Worm (Caenorhabditis elegans) whole organism, L1 larva: Measurements from ENCODE around the gene K08H10.6.

Source experiments
- C34B4.2 ChIP-seq: sonication (generic microtip); optimal IDR thresholded peaks from 2 replicates; lab custom pipeline; 2017; ENCODE audit warnings: mild to moderate bottlenecking, missing genetic modification characterization, missing compliant biosample characterization
- F16B12.6 ChIP-seq: fragments of 150-350 bp; optimal IDR thresholded peaks from 2 replicates; lab custom pipeline; 2014; ENCODE audit warnings: missing biosample characterization, missing genetic modification characterization
- Y116A8C.19 ChIP-seq: sonication (generic microtip); optimal IDR thresholded peaks from 2 replicates; lab custom pipeline; 2016; ENCODE audit warnings: missing compliant biosample characterization, missing genetic modification characterization, borderline replicate concordance
- aly-2 ChIP-seq: fragments of 150-350 bp; optimal IDR thresholded peaks from 2 replicates; lab custom pipeline; 2014; ENCODE audit warnings: missing biosample characterization, missing genetic modification characterization
- ceh-63 ChIP-seq: fragments of 200-800 bp; sonication (Bioruptor generic); optimal IDR thresholded peaks from 2 replicates; lab custom pipeline; 2018; ENCODE audit warnings: mild to moderate bottlenecking, missing genetic modification characterization, missing compliant biosample characterization
- ceh-82 ChIP-seq, 3 experiments: fragments of 150-350 bp in 1 of 3; sonication (generic microtip) in 2 of 3; optimal IDR thresholded peaks; 2 replicates each; lab custom pipeline; 2014 to 2017; ENCODE audit warnings: missing biosample characterization in 3 of 3, missing genetic modification characterization in 3 of 3
- ceh-88 ChIP-seq: fragments of 200-800 bp; sonication (Bioruptor generic); IDR thresholded peaks from 2 replicates; pipeline ENCODE4 v1.3.6; 2022; ENCODE audit warnings: missing genetic modification characterization, missing compliant biosample characterization
- ceh-90 ChIP-seq: sonication (generic microtip); optimal IDR thresholded peaks from 2 replicates; lab custom pipeline; 2016; ENCODE audit warnings: missing genetic modification characterization, missing compliant biosample characterization
- ces-1 ChIP-seq: fragments of 150-350 bp; optimal IDR thresholded peaks from 2 replicates; lab custom pipeline; 2014; ENCODE audit warnings: missing biosample characterization, missing genetic modification reagents, missing genetic modification characterization
- dpl-1 ChIP-seq, 3 experiments: fragments of 150-350 bp in 2 of 3; sonication (generic microtip) in 1 of 3; optimal IDR thresholded peaks; 2 replicates each; lab custom pipeline; 2014 to 2017; ENCODE audit warnings: missing biosample characterization in 3 of 3, missing genetic modification characterization in 3 of 3, missing genetic modification reagents in 3 of 3
- dsc-1 ChIP-seq: sonication (generic microtip); optimal IDR thresholded peaks from 2 replicates; lab custom pipeline; 2016; ENCODE audit warnings: mild to moderate bottlenecking, missing genetic modification characterization, missing compliant biosample characterization
- efl-1 ChIP-seq, 4 experiments: fragments of 150-350 bp; optimal IDR thresholded peaks in 3 of 4; peaks in 1 of 4; 1 replicate in 1 of 4; 2 replicates in 3 of 4; lab custom pipeline; 2014; ENCODE audit warnings: missing biosample characterization in 2 of 4, missing genetic modification characterization in 2 of 4, missing genetic modification reagents in 2 of 4
- efl-3 ChIP-seq: fragments of 200-800 bp; sonication (Bioruptor generic); optimal IDR thresholded peaks from 2 replicates; lab custom pipeline; 2018; ENCODE audit warnings: mild to moderate bottlenecking, missing genetic modification characterization, missing compliant biosample characterization
- elt-3 ChIP-seq, 6 experiments: fragments of 150-350 bp in 1 of 6; sonication (generic microtip); optimal IDR thresholded peaks; 2 replicates each; lab custom pipeline; 2017 to 2018; ENCODE audit warnings: missing biosample characterization in 6 of 6, missing genetic modification characterization in 6 of 6, inconsistent platforms in 1 of 6
- fkh-8 ChIP-seq: sonication (generic microtip); optimal IDR thresholded peaks from 2 replicates; lab custom pipeline; 2016; ENCODE audit warnings: mild to moderate bottlenecking, missing genetic modification characterization, missing compliant biosample characterization
- fos-1 ChIP-seq: fragments of 150-350 bp; optimal IDR thresholded peaks from 2 replicates; lab custom pipeline; 2014; ENCODE audit warnings: missing biosample characterization, missing genetic modification characterization
- grh-1 ChIP-seq: fragments of 200-800 bp; sonication (Bioruptor generic); IDR thresholded peaks from 2 replicates; pipeline ENCODE4 v1.3.6; 2022; ENCODE audit warnings: missing genetic modification reagents, missing genetic modification characterization, missing compliant biosample characterization
- hlh-17 ChIP-seq: fragments of 200-800 bp; sonication (Bioruptor generic); optimal IDR thresholded peaks from 2 replicates; lab custom pipeline; 2018; ENCODE audit warnings: missing genetic modification characterization, mild to moderate bottlenecking, missing compliant biosample characterization, moderate library complexity, borderline replicate concordance
- hpl-2 ChIP-seq: fragments of 150-350 bp; optimal IDR thresholded peaks from 2 replicates; lab custom pipeline; 2014; ENCODE audit warnings: missing biosample characterization, missing genetic modification reagents, missing genetic modification characterization
- irx-1 ChIP-seq: sonication (generic microtip); optimal IDR thresholded peaks from 2 replicates; lab custom pipeline; 2016; ENCODE audit warnings: missing genetic modification characterization, missing compliant biosample characterization
- isw-1 ChIP-seq: fragments of 200-800 bp; sonication (Bioruptor generic); IDR thresholded peaks from 2 replicates; pipeline ENCODE4 v1.3.6; 2022; ENCODE audit warnings: missing genetic modification characterization, missing compliant biosample characterization
- jun-1 ChIP-seq: fragments of 150-350 bp; optimal IDR thresholded peaks from 2 replicates; lab custom pipeline; 2014; ENCODE audit warnings: missing biosample characterization, missing genetic modification reagents, missing genetic modification characterization
- lin-13 ChIP-seq: fragments of 150-350 bp; optimal IDR thresholded peaks from 2 replicates; lab custom pipeline; 2014; ENCODE audit warnings: missing biosample characterization, missing genetic modification reagents, missing genetic modification characterization
- lin-39 ChIP-seq: fragments of 150-350 bp; optimal IDR thresholded peaks from 2 replicates; lab custom pipeline; 2014; ENCODE audit warnings: missing biosample characterization, missing genetic modification reagents, missing genetic modification characterization
- lir-3 ChIP-seq: sonication (generic microtip); optimal IDR thresholded peaks from 2 replicates; lab custom pipeline; 2016; ENCODE audit warnings: mild to moderate bottlenecking, missing genetic modification characterization, moderate library complexity, missing compliant biosample characterization; ENCODE audit not compliant: poor library complexity
- lsy-2 ChIP-seq, 2 experiments: fragments of 150-350 bp; optimal IDR thresholded peaks; 2 replicates each; lab custom pipeline; 2014; ENCODE audit warnings: missing biosample characterization in 2 of 2, missing genetic modification characterization in 2 of 2
- mef-2 ChIP-seq: fragments of 150-350 bp; optimal IDR thresholded peaks from 2 replicates; lab custom pipeline; 2014; ENCODE audit warnings: missing biosample characterization, missing genetic modification characterization
- nhr-11 ChIP-seq: fragments of 150-350 bp; optimal IDR thresholded peaks from 2 replicates; lab custom pipeline; 2014; ENCODE audit warnings: missing biosample characterization, missing genetic modification characterization
- nhr-19 ChIP-seq: fragments of 200-800 bp; sonication (Bioruptor generic); conservative IDR thresholded peaks from 2 replicates; pipeline ENCODE4 v1.3.6; 2022; ENCODE audit warnings: missing genetic modification characterization, missing compliant biosample characterization
- nhr-20 ChIP-seq: sonication (generic microtip); optimal IDR thresholded peaks from 2 replicates; lab custom pipeline; 2016; ENCODE audit warnings: mild to moderate bottlenecking, missing genetic modification characterization, missing compliant biosample characterization
- nhr-237 ChIP-seq: fragments of 150-350 bp; optimal IDR thresholded peaks from 2 replicates; lab custom pipeline; 2014; ENCODE audit warnings: missing biosample characterization, missing genetic modification characterization
- nhr-47 ChIP-seq: sonication (generic microtip); optimal IDR thresholded peaks from 2 replicates; lab custom pipeline; 2016; ENCODE audit warnings: mild to moderate bottlenecking, missing genetic modification characterization, moderate library complexity, missing compliant biosample characterization
- nhr-71 ChIP-seq: sonication (generic microtip); optimal IDR thresholded peaks from 2 replicates; lab custom pipeline; 2016; ENCODE audit warnings: mild to moderate bottlenecking, missing genetic modification characterization, moderate library complexity, missing compliant biosample characterization
- nhr-84 ChIP-seq: sonication (generic microtip); optimal IDR thresholded peaks from 2 replicates; lab custom pipeline; 2017; ENCODE audit warnings: missing biosample characterization, missing genetic modification characterization
- nhr-85 ChIP-seq: sonication (generic microtip); peaks from one replicate; lab custom pipeline; 2016; ENCODE audit warnings: missing genetic modification characterization, inconsistent platforms, missing compliant biosample characterization
- nhr-90 ChIP-seq: sonication (generic microtip); optimal IDR thresholded peaks from 2 replicates; lab custom pipeline; 2016; ENCODE audit warnings: mild to moderate bottlenecking, missing genetic modification characterization, missing compliant biosample characterization; ENCODE audit not compliant: poor library complexity
- pag-3 ChIP-seq: sonication (generic microtip); optimal IDR thresholded peaks from 2 replicates; lab custom pipeline; 2017; ENCODE audit warnings: missing genetic modification characterization, mild to moderate bottlenecking, missing compliant biosample characterization, antibody characterized with exemption, borderline replicate concordance; ENCODE audit not compliant: insufficient read depth
- pqm-1 ChIP-seq: sonication (generic microtip); optimal IDR thresholded peaks from 3 replicates; lab custom pipeline; 2017; ENCODE audit warnings: missing biosample characterization, missing genetic modification characterization
- rnt-1 ChIP-seq: sonication (generic microtip); optimal IDR thresholded peaks from 2 replicates; lab custom pipeline; 2016; ENCODE audit warnings: mild to moderate bottlenecking, missing genetic modification characterization, moderate library complexity, missing compliant biosample characterization
- skn-1 ChIP-seq: fragments of 150-350 bp; optimal IDR thresholded peaks from 2 replicates; lab custom pipeline; 2014; ENCODE audit warnings: missing biosample characterization, missing genetic modification characterization
- snpc-4 ChIP-seq: fragments of 150-350 bp; optimal IDR thresholded peaks from 2 replicates; lab custom pipeline; 2014; ENCODE audit warnings: missing biosample characterization, missing genetic modification characterization
- snu-23 ChIP-seq: sonication (generic microtip); optimal IDR thresholded peaks from 2 replicates; lab custom pipeline; 2016; ENCODE audit warnings: missing genetic modification characterization, missing compliant biosample characterization
- sup-37 ChIP-seq: fragments of 200-800 bp; sonication (Bioruptor generic); optimal IDR thresholded peaks from 2 replicates; lab custom pipeline; 2018; ENCODE audit warnings: mild to moderate bottlenecking, missing genetic modification characterization, missing compliant biosample characterization
- tbx-2 ChIP-seq: sonication (generic microtip); optimal IDR thresholded peaks from 2 replicates; lab custom pipeline; 2016; ENCODE audit warnings: missing genetic modification characterization, missing compliant biosample characterization
- unc-130 ChIP-seq: fragments of 150-350 bp; optimal IDR thresholded peaks from 2 replicates; lab custom pipeline; 2017; ENCODE audit warnings: missing biosample characterization, missing genetic modification characterization, inconsistent platforms
- unc-62 ChIP-seq: fragments of 150-350 bp; optimal IDR thresholded peaks from 2 replicates; lab custom pipeline; 2014; ENCODE audit warnings: missing biosample characterization, missing genetic modification reagents, missing genetic modification characterization
- unc-86 ChIP-seq: sonication (generic microtip); optimal IDR thresholded peaks from 2 replicates; lab custom pipeline; 2016; ENCODE audit warnings: missing genetic modification characterization, missing compliant biosample characterization
- unc-98 ChIP-seq: fragments of 200-800 bp; sonication (Bioruptor generic); IDR thresholded peaks from 2 replicates; pipeline ENCODE4 v1.3.6; 2022; ENCODE audit warnings: missing genetic modification characterization, missing compliant biosample characterization
- zip-4 ChIP-seq: fragments of 200-800 bp; sonication (Bioruptor generic); optimal IDR thresholded peaks from 2 replicates; lab custom pipeline; 2018; ENCODE audit warnings: mild to moderate bottlenecking, missing genetic modification characterization, moderate library complexity, missing compliant biosample characterization
- ztf-4 ChIP-seq: fragments of 150-350 bp; optimal IDR thresholded peaks from 2 replicates; lab custom pipeline; 2014; ENCODE audit warnings: missing biosample characterization, missing genetic modification characterization

The K08H10.6 gene

DNA sequence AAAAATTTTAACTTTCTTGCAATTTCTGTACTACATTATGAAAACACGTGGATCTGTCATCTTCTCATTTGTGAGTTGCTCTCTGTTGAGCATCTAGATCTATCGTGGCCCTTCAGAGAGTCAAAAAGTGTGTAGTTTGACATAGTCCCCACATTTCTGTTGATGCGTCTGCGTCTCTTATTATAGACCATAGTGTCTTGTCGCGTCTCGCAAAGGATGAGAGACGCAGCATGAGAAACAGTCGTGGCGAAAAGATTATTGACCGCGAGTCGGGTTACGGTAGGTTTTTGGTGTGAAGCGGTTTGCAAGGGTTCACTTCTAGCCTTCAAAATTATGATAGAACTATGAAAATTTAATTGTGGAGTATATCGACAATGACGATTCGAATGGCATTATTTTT lies 46.6 kb upstream of the K08H10.6 start (continued):
- TF ChIP-seq unc-62 (GFP tag; lab: Kevin White, UChicago) (no peak), ces-1 (GFP tag; lab: Kevin White, UChicago) (no peak), nhr-20 (peak; percentile 92), pqm-1 (tag; lab: Kevin White, UChicago) (no peak), ceh-82 (tag; optimal IDR thresholded peaks at IDR 0.05; lab: Kevin White, UChicago) (peak; percentile 74 to 83 (median 74)), dpl-1 (GFP tag; optimal IDR thresholded peaks at IDR 0.05; lab: Kevin White, UChicago) (peak in 2 of 3 experiments; percentile 38), nhr-19 (GFP tag; lab: Robert Waterston, UW) (peak; percentile 55), pag-3 (tag; lab: Kevin White, UChicago) (no peak), mef-2 (tag; lab: Kevin White, UChicago) (no peak), C34B4.2 (no peak), irx-1 (peak; percentile 56), dsc-1 (tag; lab: Kevin White, UChicago) (peak; percentile 54), grh-1 (GFP tag; lab: Robert Waterston, UW) (peak; percentile 57), hpl-2 (GFP tag; lab: Kevin White, UChicago) (no peak), rnt-1 (tag; lab: Kevin White, UChicago) (peak; percentile 90), nhr-71 (tag; lab: Kevin White, UChicago) (peak; percentile 86), ceh-90 (no peak), lir-3 (tag; lab: Kevin White, UChicago) (peak; percentile 4), jun-1 (tag; lab: Kevin White, UChicago) (peak; percentile 67), isw-1 (peak; percentile 28; the same call in 1 of the 2 replicates), aly-2 (tag; lab: Kevin White, UChicago) (no peak), zip-4 (GFP tag; lab: Kevin White, UChicago) (no peak), skn-1 (tag; lab: Kevin White, UChicago) (peak; percentile 63), elt-3 (tag; optimal IDR thresholded peaks at IDR 0.05; lab: Kevin White, UChicago) (no peak), hlh-17 (GFP tag; lab: Kevin White, UChicago) (no peak), lin-13 (GFP tag; lab: Kevin White, UChicago) (peak; percentile 57), ztf-4 (no peak), unc-130 (tag; lab: Kevin White, UChicago) (peak; percentile 55), ceh-63 (GFP tag; lab: Kevin White, UChicago) (no peak), nhr-84 (tag; lab: Kevin White, UChicago) (no peak), Y116A8C.19 (tag; lab: Kevin White, UChicago) (no peak), nhr-90 (tag; lab: Kevin White, UChicago) (no peak), sup-37 (GFP tag; lab: Kevin White, UChicago) (no peak), fos-1 (peak; percentile 69), nhr-237 (tag; lab: Kevin White, UChicago) (no peak)

DNA sequence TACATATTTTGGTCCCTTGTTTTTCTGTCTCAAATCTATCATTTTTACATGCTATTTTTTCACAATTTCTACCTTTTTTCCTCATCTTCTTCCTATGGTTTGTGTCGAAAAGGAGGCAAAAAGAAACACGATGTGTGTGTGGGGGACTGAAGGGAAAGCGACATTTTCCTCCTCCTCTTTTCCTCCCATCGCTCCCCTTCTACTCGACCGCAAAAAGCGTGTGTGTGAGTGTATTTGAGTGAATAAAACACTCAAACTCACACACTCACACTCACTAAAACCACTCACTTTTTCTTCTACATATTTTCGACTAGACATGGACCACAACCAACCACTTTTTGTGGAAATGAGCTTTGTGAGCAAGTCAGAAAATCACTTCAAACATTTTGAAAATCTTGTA lies 45.8 kb upstream of the K08H10.6 start:
- TF ChIP-seq mef-2 (tag; lab: Kevin White, UChicago) = no peak
- TF ChIP-seq elt-3 (tag; optimal IDR thresholded peaks at IDR 0.05; lab: Kevin White, UChicago) = no peak
- TF ChIP-seq ztf-4 = no peak
- no peak for TF ChIP-seq C34B4.2
- TF ChIP-seq lin-39 (tag; lab: Kevin White, UChicago) = no peak
- TF ChIP-seq sup-37 (GFP tag; lab: Kevin White, UChicago) = no peak
- no peak for TF ChIP-seq nhr-11 (tag; lab: Kevin White, UChicago)
- TF ChIP-seq ceh-88 (GFP tag; lab: Robert Waterston, UW) = no peak
- TF ChIP-seq dpl-1 (GFP tag; optimal IDR thresholded peaks at IDR 0.05; lab: Kevin White, UChicago) = no peak
- no peak for TF ChIP-seq fos-1
- TF ChIP-seq unc-86 (tag; lab: Kevin White, UChicago) = no peak
- TF ChIP-seq fkh-8 = peak; percentile 47
- TF ChIP-seq lir-3 (tag; lab: Kevin White, UChicago) = no peak
- peak; percentile 3 for TF ChIP-seq nhr-20
- TF ChIP-seq F16B12.6 (tag; lab: Kevin White, UChicago) = no peak
- TF ChIP-seq nhr-85 (tag; lab: Kevin White, UChicago) = no peak
- TF ChIP-seq efl-3 (GFP tag; lab: Kevin White, UChicago) = no peak
- TF ChIP-seq snu-23 (GFP tag; lab: Kevin White, UChicago) = peak; percentile 31
- TF ChIP-seq nhr-47 = peak; percentile 25
- TF ChIP-seq tbx-2 (tag; lab: Kevin White, UChicago) = no peak
- no peak for TF ChIP-seq nhr-19 (GFP tag; lab: Robert Waterston, UW)
- TF ChIP-seq lsy-2 (tag; optimal IDR thresholded peaks at IDR 0.05; lab: Kevin White, UChicago) = peak; percentile 33 to 54
- peak; percentile 1 to 2 for TF ChIP-seq efl-1 (optimal IDR thresholded peaks at IDR 0.05; lab: Kevin White, UChicago)
- TF ChIP-seq efl-1 (GFP tag; optimal IDR thresholded peaks at IDR 0.05 in 1 of 2; lab: Kevin White, UChicago) = no peak
- no peak for TF ChIP-seq ceh-90
- TF ChIP-seq snpc-4 (tag; lab: Kevin White, UChicago) = no peak
- TF ChIP-seq unc-98 (GFP tag; lab: Robert Waterston, UW) = no peak
- no peak for TF ChIP-seq aly-2 (tag; lab: Kevin White, UChicago)
